Fruit fly (Drosophila melanogaster): ENCODE measurements around the gene CG33169.
A peak's percentile ranks its signal among the peaks of the same experiment; 100 is the strongest.

CG33169 gene

dm6 chr3L:22871845-22872361 is 8.2 kb downstream of the CG33169 start, which contains the start of the genes CG11109 and Arf1:
Gene CG11109, plus strand, starts transcription at chr3L:22872200.
Gene Arf1, minus strand, starts transcription at chr3L:22872231.
- TF ChIP-seq rn (GFP tag; IDR thresholded peaks at IDR 0.05), result no peak

dm6 chr3L:22877934-22878333 is 14.3 kb downstream of the CG33169 start:
- TF ChIP-seq Snoo (tag; optimal IDR thresholded peaks at IDR 0.05) (no peak), CG12605 (GFP tag; IDR thresholded peaks at IDR 0.05) (0 out of 2 replicates have a peak, but pooled peaks have one; percentile 36)

- TF ChIP-seq rn (GFP tag; IDR thresholded peaks at IDR 0.05) (peak; percentile 99), CG17806 (tag; optimal IDR thresholded peaks at IDR 0.05) (peak; percentile 100), CG8159 (tag; optimal IDR thresholded peaks at IDR 0.05) (peak; percentile 100), Ets98B (GFP tag; IDR thresholded peaks at IDR 0.05) (peak; percentile 100), gl (tag; optimal IDR thresholded peaks at IDR 0.05) (peak; percentile 99), fd96Ca (GFP tag; IDR thresholded peaks at IDR 0.05) (peak; percentile 100), CG32121 (GFP tag; IDR thresholded peaks at IDR 0.05) (peak; percentile 100), CG13204 (GFP tag; optimal IDR thresholded peaks at IDR 0.05) (peak; percentile 98), D1 (tag; optimal IDR thresholded peaks at IDR 0.05) (no peak), Pif1B (GFP tag; optimal IDR thresholded peaks at IDR 0.05) (peak; percentile 100), CG15710 (tag; optimal IDR thresholded peaks at IDR 0.05) (peak; percentile 100), CG8301 (tag; optimal IDR thresholded peaks at IDR 0.05) (peak; percentile 100), CG10348 (GFP tag; IDR thresholded peaks at IDR 0.05) (peak; percentile 99), CG4496 (GFP tag; IDR thresholded peaks at IDR 0.05) (peak; percentile 100), EcR (GFP tag; optimal IDR thresholded peaks at IDR 0.05) (peak; percentile 86), Snoo (tag; optimal IDR thresholded peaks at IDR 0.05) (peak; percentile 100), CG14655 (GFP tag; optimal IDR thresholded peaks at IDR 0.05) (peak; percentile 100), CG34367 (tag; optimal IDR thresholded peaks at IDR 0.05) (peak; percentile 100), Pif1A (GFP tag; optimal IDR thresholded peaks at IDR 0.05) (peak; percentile 100), CG12605 (GFP tag; IDR thresholded peaks at IDR 0.05) (peak; percentile 99), CG9948 (tag; optimal IDR thresholded peaks at IDR 0.05) (peak; percentile 100)
Observed at dm6 chr3L:22878723-22879343, 15.2 kb downstream of the CG33169 start, which contains the start of the genes Chro and Ssl1. Gene Chro, minus strand, starts transcription at chr3L:22878984. Gene Ssl1, plus strand, starts transcription at chr3L:22879089.

dm6 chr3L:22879344-22879723 is 15.7 kb downstream of the CG33169 start:
- TF ChIP-seq fd96Ca (GFP tag; IDR thresholded peaks at IDR 0.05) (no peak), CG15710 (tag; optimal IDR thresholded peaks at IDR 0.05) (no peak)

dm6 chr3L:22880914-22881313 is 17.2 kb downstream of the CG33169 start, which contains the start of gene slif:
Gene slif, plus strand, starts transcription at chr3L:22881045.
- TF ChIP-seq CG12605 (GFP tag; IDR thresholded peaks at IDR 0.05) (no peak), CG15710 (tag; optimal IDR thresholded peaks at IDR 0.05) (no peak), CG32121 (GFP tag; IDR thresholded peaks at IDR 0.05) (no peak), Pif1B (GFP tag; optimal IDR thresholded peaks at IDR 0.05) (no peak)

dm6 chr3L:22883649-22884048 is 20.0 kb downstream of the CG33169 start:
- TF ChIP-seq Snoo (tag; optimal IDR thresholded peaks at IDR 0.05), result no peak
- TF ChIP-seq gl (tag; optimal IDR thresholded peaks at IDR 0.05), result no peak
- no peak for TF ChIP-seq CG14655 (GFP tag; optimal IDR thresholded peaks at IDR 0.05)
- TF ChIP-seq D1 (tag; optimal IDR thresholded peaks at IDR 0.05), result no peak
- no peak for TF ChIP-seq CG15710 (tag; optimal IDR thresholded peaks at IDR 0.05)
- 0 out of 3 replicates have a peak, but pooled peaks have one; percentile 6 for TF ChIP-seq CG4496 (GFP tag; IDR thresholded peaks at IDR 0.05)
- no peak for TF ChIP-seq EcR (GFP tag; optimal IDR thresholded peaks at IDR 0.05)

dm6 chr3L:22884481-22884880 is 20.8 kb downstream of the CG33169 start:
- TF ChIP-seq CG15710 (tag; optimal IDR thresholded peaks at IDR 0.05) (no peak), CG8301 (tag; optimal IDR thresholded peaks at IDR 0.05) (no peak), Pif1A (GFP tag; optimal IDR thresholded peaks at IDR 0.05) (no peak), CG4496 (GFP tag; IDR thresholded peaks at IDR 0.05) (no peak), fd96Ca (GFP tag; IDR thresholded peaks at IDR 0.05) (no peak), CG8159 (tag; optimal IDR thresholded peaks at IDR 0.05) (no peak)

dm6 chr3L:22885843-22886242 is 22.2 kb downstream of the CG33169 start:
- TF ChIP-seq D1 (tag; optimal IDR thresholded peaks at IDR 0.05) (no peak), fd96Ca (GFP tag; IDR thresholded peaks at IDR 0.05) (no peak), CG17806 (tag; optimal IDR thresholded peaks at IDR 0.05) (no peak), Pif1A (GFP tag; optimal IDR thresholded peaks at IDR 0.05) (no peak)

All from whole organism, pupa.